Worm (Caenorhabditis elegans): Measurements from ENCODE around the gene dbn-1.

The dbn-1 gene

DNA sequence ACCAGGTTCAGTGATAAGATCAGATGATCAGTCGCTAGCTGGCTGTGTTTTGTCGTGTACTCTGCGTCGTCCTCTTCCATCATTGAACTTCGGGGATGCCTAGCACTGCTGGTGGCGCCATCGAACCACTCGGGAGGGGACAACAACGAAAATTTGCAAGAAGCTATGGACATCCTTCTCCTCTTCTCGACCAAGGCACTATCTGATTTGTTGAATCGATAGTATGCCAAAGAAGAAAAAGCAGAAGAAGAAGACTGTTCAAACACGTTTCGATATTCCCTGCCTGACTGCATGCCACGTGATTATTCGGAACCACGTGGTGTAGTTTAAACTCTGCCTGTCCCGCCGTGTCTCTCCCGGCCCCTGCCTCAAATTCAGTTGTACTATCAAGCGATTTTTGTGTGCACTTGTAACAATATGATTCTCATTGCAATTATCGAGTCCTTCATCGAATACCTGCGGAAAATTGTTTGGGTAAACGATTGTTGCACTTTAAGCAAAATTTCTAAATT lies 42.6 kb downstream of the dbn-1 start (continued):
- TF ChIP-seq zfp-2 (tag; optimal IDR thresholded peaks at IDR 0.05) (no peak), lin-1 (GFP tag; IDR thresholded peaks at IDR 0.05) (no peak), pqm-1 (tag; optimal IDR thresholded peaks at IDR 0.05) (no peak), nhr-28 (tag; optimal IDR thresholded peaks at IDR 0.05) (peak; percentile 56), Y48G9A.11 (GFP tag; IDR thresholded peaks at IDR 0.05) (no peak), R02D3.7 (tag; optimal IDR thresholded peaks at IDR 0.05) (no peak), skn-1 (tag; optimal IDR thresholded peaks at IDR 0.05) (no peak), pha-4 (GFP tag; IDR thresholded peaks at IDR 0.05) (no peak), pha-4 (tag; optimal IDR thresholded peaks at IDR 0.05) (no peak), lin-29 (GFP tag; IDR thresholded peaks at IDR 0.05) (no peak), ZK337.2 (GFP tag; IDR thresholded peaks at IDR 0.05) (no peak), mxl-2 (GFP tag; conservative IDR thresholded peaks at IDR 0.05) (no peak), dmd-9 (GFP tag; IDR thresholded peaks at IDR 0.05) (no peak), lin-15B (tag; optimal IDR thresholded peaks at IDR 0.05) (no peak), mdt-29 (GFP tag; IDR thresholded peaks at IDR 0.05) (no peak), dpl-1 (GFP tag; optimal IDR thresholded peaks at IDR 0.05) (no peak), ctbp-1 (GFP tag; IDR thresholded peaks at IDR 0.05) (no peak), snpc-4 (tag; optimal IDR thresholded peaks at IDR 0.05) (no peak), zfp-3 (GFP tag; conservative IDR thresholded peaks at IDR 0.05) (no peak), gei-8 (GFP tag; optimal IDR thresholded peaks at IDR 0.05) (no peak), nhr-6 (tag; optimal IDR thresholded peaks at IDR 0.05) (no peak), dve-1 (tag; optimal IDR thresholded peaks at IDR 0.05; ENCODE audit: insufficient read depth) (peak; percentile 9), Y5F2A.4 (GFP tag; optimal IDR thresholded peaks at IDR 0.05) (no peak), hlh-30 (tag; optimal IDR thresholded peaks at IDR 0.05; ENCODE audit: insufficient read depth) (peak; percentile 86), F10B5.3 (tag; optimal IDR thresholded peaks at IDR 0.05) (no peak), duxl-1 (tag; optimal IDR thresholded peaks at IDR 0.05; ENCODE audit: poor library complexity) (peak; percentile 47), Y75B8A.6 (GFP tag; IDR thresholded peaks at IDR 0.05) (no peak), D1046.2 (GFP tag; IDR thresholded peaks at IDR 0.05) (no peak), nhr-111 (GFP tag; optimal IDR thresholded peaks at IDR 0.05) (no peak), ztf-7 (tag; optimal IDR thresholded peaks at IDR 0.05) (no peak), lim-7 (GFP tag; IDR thresholded peaks at IDR 0.05) (no peak), mdl-1 (tag; optimal IDR thresholded peaks at IDR 0.05) (peak; percentile 68 to 82), nhr-77 (tag; optimal IDR thresholded peaks at IDR 0.05) (no peak), egl-43 (GFP tag; IDR thresholded peaks at IDR 0.05) (no peak), ceh-44 (GFP tag; IDR thresholded peaks at IDR 0.05) (no peak), fos-1 (tag; optimal IDR thresholded peaks at IDR 0.05) (no peak), zag-1 (tag; optimal IDR thresholded peaks at IDR 0.05) (no peak), madf-9 (GFP tag; conservative IDR thresholded peaks at IDR 0.05) (no peak), tag-97 (GFP tag; IDR thresholded peaks at IDR 0.05) (no peak), jun-1 (tag; optimal IDR thresholded peaks at IDR 0.05) (no peak), mxl-3 (GFP tag; optimal IDR thresholded peaks at IDR 0.05) (peak; percentile 87), nhr-11 (tag; optimal IDR thresholded peaks at IDR 0.05) (no peak), cey-2 (tag; optimal IDR thresholded peaks at IDR 0.05; ENCODE audit: borderline replicate concordance, insufficient read depth) (no peak), aly-2 (tag; optimal IDR thresholded peaks at IDR 0.05) (no peak), hif-1 (tag; optimal IDR thresholded peaks at IDR 0.05) (peak in 1 of 2 experiments; percentile 12), vab-7 (GFP tag; IDR thresholded peaks at IDR 0.05) (no peak), nhr-76 (tag; optimal IDR thresholded peaks at IDR 0.05) (no peak), sdz-12 (GFP tag; optimal IDR thresholded peaks at IDR 0.05) (no peak), tra-1 (GFP tag; IDR thresholded peaks at IDR 0.05) (no peak), zip-11 (GFP tag; IDR thresholded peaks at IDR 0.05) (no peak), spr-3 (GFP tag; optimal IDR thresholded peaks at IDR 0.05) (no peak), set-16 (GFP tag; IDR thresholded peaks at IDR 0.05) (peak; percentile 17; the same call in 1 of the 2 replicates)
